In the genomic region with DNA sequence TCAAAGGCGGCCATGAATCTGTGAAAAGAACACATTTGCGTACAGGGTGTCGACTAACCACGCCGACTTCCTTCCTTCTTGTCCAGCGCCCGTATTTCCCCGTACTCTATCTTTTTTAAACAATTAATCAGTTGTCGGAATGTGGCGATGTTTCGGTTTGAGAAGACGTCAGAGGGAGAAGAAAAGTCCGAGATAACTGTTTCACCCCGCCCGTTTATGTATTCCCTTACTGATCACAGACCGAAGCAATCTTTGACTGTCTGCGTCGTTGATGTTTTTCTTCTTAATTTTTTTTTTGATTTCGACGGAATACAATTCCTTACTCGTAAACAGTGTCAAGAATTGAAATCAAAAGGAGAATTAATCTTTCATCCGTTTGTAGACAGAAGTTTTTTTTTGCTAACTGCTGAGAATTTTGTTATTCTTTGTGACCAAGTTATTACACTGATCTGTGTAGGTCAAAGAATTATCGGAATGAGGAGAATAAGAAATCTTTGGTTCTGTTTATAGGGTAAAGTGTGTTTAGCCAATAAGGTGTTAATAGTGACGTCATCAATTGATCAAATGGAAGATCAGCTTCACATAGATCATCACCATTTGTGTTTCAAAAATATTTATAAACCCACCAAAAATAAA, we compare ENCODE assay signal across 1 worm cellular context.
TF ChIP-seq lines count a peak whose summit lies in the region.

No protein-coding gene starts in this region.

TF ChIP-seq in whole organism, L1 larva, 84 proteins besides CTCF, POLR2A, EP300 and RAD21 (continued from another document):
- TF ChIP-seq tbx-2 (tag; optimal IDR thresholded peaks at IDR 0.05; lab: Kevin White, UChicago) (peak; percentile 11), nhr-71 (tag; optimal IDR thresholded peaks at IDR 0.05; lab: Kevin White, UChicago) (peak; percentile 42), nhr-90 (tag; optimal IDR thresholded peaks at IDR 0.05; lab: Kevin White, UChicago; ENCODE audit: poor library complexity) (peak; percentile 37), efl-1 (optimal IDR thresholded peaks at IDR 0.05; lab: Kevin White, UChicago) (no peak), efl-1 (GFP tag; optimal IDR thresholded peaks at IDR 0.05 in 1 of 2; lab: Kevin White, UChicago) (peak in 1 of 2 experiments; percentile 79), efl-3 (GFP tag; optimal IDR thresholded peaks at IDR 0.05; lab: Kevin White, UChicago) (no peak), snu-23 (GFP tag; optimal IDR thresholded peaks at IDR 0.05; lab: Kevin White, UChicago) (peak; percentile 27), ztf-11 (tag; optimal IDR thresholded peaks at IDR 0.05; lab: Kevin White, UChicago) (no peak), ama-1 (optimal IDR thresholded peaks at IDR 0.05; lab: Kevin White, UChicago) (no peak), elt-3 (tag; optimal IDR thresholded peaks at IDR 0.05; lab: Kevin White, UChicago) (peak in 3 of 6 experiments; percentile 58 to 71 (median 65)), lsy-2 (tag; optimal IDR thresholded peaks at IDR 0.05; lab: Kevin White, UChicago) (peak in 1 of 2 experiments; percentile 33), nhr-20 (tag; optimal IDR thresholded peaks at IDR 0.05; lab: Kevin White, UChicago) (peak; percentile 62), blmp-1 (tag; optimal IDR thresholded peaks at IDR 0.05; lab: Kevin White, UChicago) (peak; percentile 79)
